Fruit fly (Drosophila melanogaster): ENCODE measurements around the gene CG9915.
A peak's percentile ranks its signal among the peaks of the same experiment; 100 is the strongest.

The CG9915 gene

DNA sequence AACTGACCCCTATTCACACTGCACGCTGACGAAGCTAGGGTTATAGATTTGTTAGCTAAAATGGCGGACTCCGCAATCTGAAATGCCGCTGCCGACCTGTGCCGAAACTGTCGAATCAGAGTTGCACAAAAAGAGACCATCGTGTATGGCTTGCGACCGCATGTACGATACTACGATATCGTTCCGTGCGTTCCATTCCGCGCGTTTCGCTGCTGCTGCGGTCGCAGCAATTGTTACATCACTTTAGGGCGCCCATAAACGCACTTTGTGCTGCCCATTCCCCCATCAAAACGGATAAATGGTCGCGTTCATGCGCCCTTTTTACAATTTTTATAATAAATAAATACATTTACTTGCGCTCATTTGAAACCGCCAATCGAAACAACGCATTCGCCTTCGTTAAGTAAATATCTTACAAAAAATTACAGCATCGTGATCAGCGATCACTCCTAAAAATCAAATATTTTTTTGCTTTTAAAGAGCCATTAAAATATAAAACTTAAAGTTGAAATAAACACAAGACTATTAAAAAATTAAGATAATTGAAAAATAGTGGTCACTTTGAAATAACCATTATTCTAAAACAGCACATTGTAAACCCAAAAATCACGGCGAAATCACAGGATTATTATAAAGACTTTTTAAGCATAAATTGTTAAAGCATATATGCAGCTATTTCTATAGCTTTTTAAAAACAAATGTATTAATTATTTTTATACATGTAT, 7.4 kb upstream of the CG9915 start, which contains the start of gene Cyp1 (continued):
- TF ChIP-seq al (GFP tag; IDR thresholded peaks at IDR 0.05): 0 out of 2 replicates have a peak, but pooled peaks have one; percentile 26
- no peak; the same call in none of the 2 replicates for TF ChIP-seq CG32532 (GFP tag; IDR thresholded peaks at IDR 0.05)
- TF ChIP-seq fd3F (GFP tag; optimal IDR thresholded peaks at IDR 0.05): peak; percentile 9
- TF ChIP-seq tin (GFP tag; optimal IDR thresholded peaks at IDR 0.05): peak; percentile 3
- TF ChIP-seq trem (tag; optimal IDR thresholded peaks at IDR 0.05): peak; percentile 38
- TF ChIP-seq CG1529 (GFP tag; optimal IDR thresholded peaks at IDR 0.05): no peak
- no peak for TF ChIP-seq CG6683 (GFP tag; optimal IDR thresholded peaks at IDR 0.05)
- TF ChIP-seq pzg (GFP tag; optimal IDR thresholded peaks at IDR 0.05): peak; percentile 80
- peak; percentile 32; the same call in 1 of the 2 replicates for TF ChIP-seq CG2129 (GFP tag; IDR thresholded peaks at IDR 0.05; ENCODE audit: partially characterized antibody)
- no peak for TF ChIP-seq CG9437 (GFP tag; optimal IDR thresholded peaks at IDR 0.05)
- no peak for TF ChIP-seq wor (GFP tag; IDR thresholded peaks at IDR 0.05)
- peak in 1 of 2 experiments; percentile 5 for TF ChIP-seq Hr51 (GFP tag; optimal IDR thresholded peaks at IDR 0.05)
- TF ChIP-seq CG8281 (tag; optimal IDR thresholded peaks at IDR 0.05): no peak
- TF ChIP-seq Pdp1 (GFP tag; optimal IDR thresholded peaks at IDR 0.05): peak in 1 of 2 experiments; percentile 99
- peak; percentile 20 for TF ChIP-seq CG13424 (tag; optimal IDR thresholded peaks at IDR 0.05)
- no peak for TF ChIP-seq CG17328 (GFP tag; IDR thresholded peaks at IDR 0.05)
- 0 out of 2 replicates have a peak, but pooled peaks have one; percentile 23 for TF ChIP-seq CG4404 (GFP tag; IDR thresholded peaks at IDR 0.05)
- TF ChIP-seq CG42726 (GFP tag; IDR thresholded peaks at IDR 0.05; ENCODE audit: partially characterized antibody): peak; percentile 92
- no peak for TF ChIP-seq slp2 (GFP tag; optimal IDR thresholded peaks at IDR 0.05)
- no peak for TF ChIP-seq CG7745 (tag; optimal IDR thresholded peaks at IDR 0.05)
- no peak for TF ChIP-seq Vsx1 (GFP tag; optimal IDR thresholded peaks at IDR 0.05)
- TF ChIP-seq inv (GFP tag; IDR thresholded peaks at IDR 0.05; ENCODE audit: partially characterized antibody): peak; percentile 71; the same call in 1 of the 2 replicates
- TF ChIP-seq ato (GFP tag; IDR thresholded peaks at IDR 0.05; ENCODE audit: partially characterized antibody): peak; percentile 82
- peak; percentile 11 for TF ChIP-seq ind (GFP tag; optimal IDR thresholded peaks at IDR 0.05)
- peak; percentile 72; the same call in 1 of the 2 replicates for TF ChIP-seq slbo (GFP tag; IDR thresholded peaks at IDR 0.05)
- no peak for TF ChIP-seq CG13624 (GFP tag; optimal IDR thresholded peaks at IDR 0.05)
- TF ChIP-seq btn (GFP tag; optimal IDR thresholded peaks at IDR 0.05): no peak
- peak; percentile 80 for TF ChIP-seq bigmax (GFP tag; optimal IDR thresholded peaks at IDR 0.05)
- TF ChIP-seq pros (GFP tag; optimal IDR thresholded peaks at IDR 0.05): no peak
- no peak for TF ChIP-seq CG4707 (GFP tag; optimal IDR thresholded peaks at IDR 0.05)
- TF ChIP-seq Nf-YA (GFP tag; IDR thresholded peaks at IDR 0.05): no peak; the same call in 1 of the 2 replicates
- peak; percentile 58; the same call in 2 of the 3 replicates for TF ChIP-seq CG14860 (GFP tag; IDR thresholded peaks at IDR 0.05; ENCODE audit: partially characterized antibody)
- peak; percentile 38 for TF ChIP-seq CG9817 (tag; optimal IDR thresholded peaks at IDR 0.05)
- TF ChIP-seq Sry-δ (GFP tag; optimal IDR thresholded peaks at IDR 0.05): peak; percentile 80
- 0 out of 3 replicates have a peak, but pooled peaks have one; percentile 44 for TF ChIP-seq CG11093 (GFP tag; IDR thresholded peaks at IDR 0.05)
- peak; percentile 24 for TF ChIP-seq CG8290 (GFP tag; optimal IDR thresholded peaks at IDR 0.05)
- peak; percentile 0 to 80 for TF ChIP-seq CG8290 (tag; optimal IDR thresholded peaks at IDR 0.05)
- TF ChIP-seq HHEX (GFP tag; optimal IDR thresholded peaks at IDR 0.05): no peak
- peak; percentile 88 for TF ChIP-seq Med (GFP tag)
- TF ChIP-seq onecut (GFP tag; IDR thresholded peaks at IDR 0.05): peak; percentile 48; the same call in 1 of the 2 replicates
- TF ChIP-seq CG4328 (GFP tag; optimal IDR thresholded peaks at IDR 0.05): no peak
- TF ChIP-seq br (optimal IDR thresholded peaks at IDR 0.05): no peak
- peak; percentile 30; the same call in 1 of the 2 replicates for TF ChIP-seq CG31224 (GFP tag; IDR thresholded peaks at IDR 0.05)
- TF ChIP-seq sna (GFP tag; IDR thresholded peaks at IDR 0.05; ENCODE audit: partially characterized antibody): peak; percentile 49; the same call in 1 of the 2 replicates
- no peak for TF ChIP-seq dan (GFP tag; IDR thresholded peaks at IDR 0.05)
- TF ChIP-seq HmgD (GFP tag; optimal IDR thresholded peaks at IDR 0.05): peak; percentile 4
- no peak for TF ChIP-seq croc (GFP tag; conservative IDR thresholded peaks at IDR 0.05)
- TF ChIP-seq CG30020 (tag; optimal IDR thresholded peaks at IDR 0.05): peak; percentile 94

Data from whole organism, embryonic.